Worm (Caenorhabditis elegans) whole organism, L4 larva: ENCODE measurements around the gene cpl-1.

Source experiments
- T20F7.1 ChIP-seq: fragments of 200-800 bp; sonication (Bioruptor generic); optimal IDR thresholded peaks from 2 replicates; lab custom pipeline; 2018; ENCODE audit warnings: mild to moderate bottlenecking, missing genetic modification characterization, missing compliant biosample characterization
- ceh-62 ChIP-seq: sonication (generic microtip); optimal IDR thresholded peaks from 2 replicates; lab custom pipeline; 2017; ENCODE audit warnings: missing biosample characterization, missing genetic modification characterization
- ceh-82 ChIP-seq: sonication (generic microtip); optimal IDR thresholded peaks from 2 replicates; lab custom pipeline; 2017; ENCODE audit warnings: missing biosample characterization, missing genetic modification characterization
- fkh-10 ChIP-seq: fragments of 150-350 bp; optimal IDR thresholded peaks from 2 replicates; lab custom pipeline; 2014; ENCODE audit warnings: missing biosample characterization, missing genetic modification reagents, missing genetic modification characterization
- mdl-1 ChIP-seq, 2 experiments: fragments of 150-350 bp in 1 of 2; sonication (generic microtip) in 1 of 2; optimal IDR thresholded peaks; 2 replicates each; lab custom pipeline; 2014 to 2017; ENCODE audit warnings: missing biosample characterization in 2 of 2, missing genetic modification characterization in 2 of 2
- nhr-77 ChIP-seq: fragments of 150-350 bp; optimal IDR thresholded peaks from 2 replicates; lab custom pipeline; 2014; ENCODE audit warnings: missing biosample characterization, missing genetic modification characterization

DNA sequence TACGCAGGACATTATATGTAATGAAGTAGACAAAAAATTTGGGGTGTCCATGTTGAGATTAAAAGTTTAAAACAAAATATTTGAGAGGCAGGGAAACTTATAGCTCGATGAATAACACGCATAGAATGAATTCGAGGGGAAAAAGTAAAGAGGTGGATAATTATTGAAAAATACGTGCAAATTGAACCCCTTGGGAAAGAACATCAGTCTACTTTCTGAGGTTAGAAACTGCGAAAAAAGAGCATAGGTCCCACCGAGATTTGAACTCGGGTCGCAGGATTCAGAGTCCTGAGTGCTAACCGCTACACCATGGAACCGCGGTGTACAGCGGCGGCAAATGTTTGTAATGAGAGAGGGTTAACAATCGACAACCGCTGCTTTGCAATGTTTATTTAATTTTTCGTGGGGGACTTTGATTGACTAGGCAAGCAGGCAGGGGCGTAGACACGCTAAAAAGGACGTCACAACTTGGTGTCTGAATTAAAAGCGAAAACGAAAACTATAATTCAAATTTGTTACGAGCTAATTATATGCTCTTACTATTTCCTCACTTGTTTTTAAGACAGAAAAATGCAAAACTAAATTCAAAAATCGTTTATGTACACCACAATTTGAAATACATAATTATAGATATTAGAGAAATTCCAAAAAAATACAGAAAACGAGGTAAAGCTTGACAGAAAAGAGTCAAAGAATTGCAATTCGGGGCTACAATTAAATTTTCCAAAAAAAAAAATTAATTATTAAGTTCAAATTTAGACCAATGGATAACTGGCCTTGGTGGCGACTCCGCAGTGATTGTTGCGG lies 3.0 kb downstream of the cpl-1 start, which contains the start of gene srh-269:
- no peak for TF ChIP-seq fkh-10 (GFP tag; lab: Kevin White, UChicago)
- peak; percentile 50 for TF ChIP-seq T20F7.1 (GFP tag; lab: Kevin White, UChicago)
- TF ChIP-seq ceh-82 (tag; lab: Kevin White, UChicago), result no peak
- TF ChIP-seq mdl-1 (tag; optimal IDR thresholded peaks at IDR 0.05; lab: Kevin White, UChicago), result no peak
- no peak for TF ChIP-seq ceh-62 (tag; lab: Kevin White, UChicago)
- peak; percentile 10 for TF ChIP-seq nhr-77 (tag; lab: Kevin White, UChicago)
